Worm (Caenorhabditis elegans) whole organism, dauer: Measurements from ENCODE around the gene F17C11.12.

Experiments used
- unc-62 ChIP-seq: sonication (generic microtip); optimal IDR thresholded peaks from 2 replicates; lab custom pipeline; 2017; ENCODE audit warnings: missing biosample characterization, missing genetic modification reagents, missing genetic modification characterization

Gene F17C11.12

DNA sequence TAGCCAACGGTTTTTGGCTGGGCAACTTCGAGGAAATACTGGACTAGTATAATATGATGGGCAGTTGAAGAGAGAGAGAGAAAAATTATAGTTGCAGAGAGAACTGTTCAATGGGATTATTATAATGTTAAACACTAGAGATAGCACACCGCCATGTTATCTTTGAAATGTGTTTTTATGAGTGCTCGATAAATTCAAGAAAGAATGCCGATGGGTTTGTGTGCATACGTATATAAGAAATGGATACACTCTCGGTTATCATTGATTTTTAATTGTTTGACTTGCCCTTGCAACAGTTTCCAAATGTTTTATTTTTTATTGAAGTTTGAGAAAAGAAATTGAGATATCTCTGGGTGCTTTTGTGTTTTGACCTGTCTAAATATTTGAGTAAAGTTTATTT, at the start of gene F17C11.12:
Gene F17C11.12 (minus strand): TSS at position 240 of the 400 bp plus-strand sequence.
- TF ChIP-seq unc-62 = no peak

ce11 chrV:10981113-10981512, 44.4 kb upstream of the F17C11.12 start, which contains the start of gene fig-1:
fig-1 (minus strand) TSS chrV:10981213.
- no peak for TF ChIP-seq unc-62

DNA sequence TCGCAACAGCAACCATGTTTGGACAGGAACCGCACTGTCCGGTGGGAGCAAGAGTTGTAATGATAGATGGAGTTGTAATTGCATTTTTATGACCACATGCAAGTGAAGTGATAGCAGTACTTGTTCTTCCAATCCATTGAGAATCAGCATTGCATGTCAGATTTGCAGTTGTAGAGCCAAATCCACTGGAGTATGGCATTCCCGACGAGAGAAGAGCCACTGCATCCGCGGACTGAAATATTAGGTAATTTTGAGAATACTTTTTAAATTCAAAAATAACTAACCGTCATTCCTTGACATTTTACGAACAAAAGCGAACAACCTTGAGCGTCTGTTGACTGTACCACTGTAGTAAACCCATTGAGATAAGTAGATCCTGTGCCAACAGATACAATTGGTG, 38.4 kb upstream of the F17C11.12 start:
- TF ChIP-seq unc-62 = no peak

DNA sequence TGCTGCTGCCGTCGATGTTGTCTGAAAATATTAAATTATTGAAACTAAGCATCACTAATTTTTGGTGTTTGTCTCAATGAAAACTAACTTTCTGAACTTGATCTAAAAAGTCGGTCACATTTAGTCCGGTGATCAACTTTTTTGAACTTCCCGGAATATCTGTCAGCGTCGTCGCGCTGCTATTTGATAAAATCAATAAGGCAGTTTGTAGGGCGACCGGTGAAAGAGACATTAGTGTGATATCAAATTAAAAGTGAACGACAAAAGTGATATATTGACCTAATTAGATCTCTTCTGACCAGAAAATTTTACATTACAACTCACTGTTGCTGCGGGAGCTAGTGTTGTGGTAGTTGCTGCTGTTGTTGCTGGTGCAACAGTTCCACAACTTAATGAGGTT, 34.2 kb upstream of the F17C11.12 start:
- no peak for TF ChIP-seq unc-62

DNA sequence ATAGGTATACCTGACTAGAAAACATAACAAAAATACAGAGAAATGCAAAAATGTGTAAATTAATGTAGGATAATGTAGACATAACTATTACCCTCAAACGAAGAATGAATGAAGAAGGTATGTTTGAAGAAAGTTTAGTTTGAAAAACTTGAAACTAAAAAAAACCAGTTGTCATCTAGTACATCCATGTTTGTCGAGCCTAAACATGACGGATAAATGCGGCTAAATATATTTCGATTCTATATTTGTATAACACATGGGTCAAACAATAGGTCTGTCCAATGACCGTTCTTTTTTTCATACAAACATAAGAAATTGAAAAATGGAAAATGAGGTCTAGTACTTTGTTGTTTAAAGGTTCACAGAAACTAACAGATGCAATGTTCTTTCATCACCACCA, 33.4 kb upstream of the F17C11.12 start, which contains the start of gene F17C11.22:
Gene F17C11.22 (minus strand): TSS at position 101 of the 400 bp plus-strand sequence.
- TF ChIP-seq unc-62 = no peak

- TF ChIP-seq unc-62 = no peak
Observed at ce11 chrV:10967594-10968273, 31.0 kb upstream of the F17C11.12 start.

- no peak for TF ChIP-seq unc-62
Observed at ce11 chrV:10966874-10967273, 30.2 kb upstream of the F17C11.12 start.

- TF ChIP-seq unc-62 = no peak
Observed at ce11 chrV:10965501-10965900, 28.8 kb upstream of the F17C11.12 start, which contains the start of the genes ctf-4 and eef-1G. ctf-4 (minus strand) TSS chrV:10965539. eef-1G (plus strand) TSS chrV:10965719.

DNA sequence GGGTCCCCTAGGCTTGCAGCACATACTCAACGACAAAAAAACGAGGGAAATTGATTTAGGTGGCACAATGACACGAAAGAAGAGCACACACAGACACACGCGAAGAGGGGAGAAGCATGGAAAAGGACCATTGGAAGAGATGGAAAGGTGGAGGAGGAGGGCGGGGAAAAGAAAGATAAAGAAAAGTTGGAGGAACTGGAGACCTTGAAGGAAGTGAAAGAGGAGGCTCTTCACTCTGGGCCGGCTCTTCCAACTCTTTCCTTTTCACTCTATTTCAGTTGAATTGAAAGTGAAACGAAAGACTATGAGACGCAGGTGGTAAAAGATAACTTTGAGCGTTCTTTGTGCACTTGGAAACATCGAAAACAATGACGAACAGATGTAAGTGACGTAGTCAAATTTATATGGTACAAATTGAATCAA, 24.7 kb upstream of the F17C11.12 start:
- no peak for TF ChIP-seq unc-62

DNA sequence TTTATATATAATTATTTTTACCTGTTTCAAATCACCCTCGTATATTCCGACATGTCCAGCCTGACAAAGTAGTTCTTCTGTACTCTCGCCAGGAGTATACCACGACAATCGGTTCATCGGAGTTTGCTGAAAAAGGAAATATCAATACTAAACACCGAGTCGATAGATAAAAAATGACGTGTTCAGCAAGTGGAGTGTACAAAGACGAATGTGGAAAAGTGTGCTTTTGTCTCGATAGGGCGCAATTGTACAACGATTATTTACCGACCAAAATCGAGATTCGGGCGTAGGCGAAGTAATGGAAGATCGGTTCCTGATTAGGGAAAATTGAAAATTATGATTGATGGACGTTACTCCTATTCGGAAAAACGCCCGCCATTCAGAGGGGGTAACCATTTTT, 23.8 kb upstream of the F17C11.12 start, which contains the start of gene vps-36:
Gene vps-36 (minus strand): TSS at position 126 of the 400 bp plus-strand sequence.
- TF ChIP-seq unc-62 = no peak

DNA sequence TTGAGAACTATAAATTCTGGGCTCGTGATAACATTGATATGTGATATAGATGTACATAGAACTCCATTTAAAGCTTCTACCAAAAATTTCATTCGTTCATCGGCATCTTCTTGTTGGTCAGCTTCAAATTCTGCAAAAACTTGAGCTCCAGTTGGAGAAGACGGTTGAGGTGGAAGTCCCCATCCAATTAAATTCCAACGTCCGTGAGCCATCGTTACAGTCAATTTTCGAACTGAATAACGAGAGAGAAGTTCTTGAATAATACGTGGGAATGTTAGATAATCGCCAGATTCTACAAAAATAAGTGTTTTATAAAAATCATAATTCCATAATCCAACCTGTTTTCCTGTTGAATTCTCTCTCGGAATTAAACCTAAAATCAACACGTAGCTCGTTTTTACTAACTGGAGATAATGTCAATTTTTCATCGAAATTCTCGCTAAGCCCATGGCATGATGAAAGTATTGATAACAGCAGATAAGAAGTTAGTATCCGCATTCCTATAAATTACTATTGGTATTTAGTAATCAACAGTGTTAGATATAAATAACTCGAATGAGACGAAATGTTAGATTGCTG, 21.7 kb upstream of the F17C11.12 start, which contains the start of gene pigt-1:
Gene pigt-1 (minus strand): TSS at position 500 of the 579 bp plus-strand sequence.
- TF ChIP-seq unc-62 = no peak

- TF ChIP-seq unc-62 = no peak
Observed at ce11 chrV:10955681-10956476, 19.2 kb upstream of the F17C11.12 start, which contains the start of gene F17C11.13. F17C11.13 (plus strand) TSS chrV:10955923.

ce11 chrV:10954832-10955231, 18.1 kb upstream of the F17C11.12 start, which contains the start of gene F17C11.6:
F17C11.6 (plus strand) TSS chrV:10955121.
- TF ChIP-seq unc-62 = no peak

ce11 chrV:10954334-10954733, 17.6 kb upstream of the F17C11.12 start, which contains the start of gene clec-221:
clec-221 (minus strand) TSS chrV:10954434.
- TF ChIP-seq unc-62 = no peak

DNA sequence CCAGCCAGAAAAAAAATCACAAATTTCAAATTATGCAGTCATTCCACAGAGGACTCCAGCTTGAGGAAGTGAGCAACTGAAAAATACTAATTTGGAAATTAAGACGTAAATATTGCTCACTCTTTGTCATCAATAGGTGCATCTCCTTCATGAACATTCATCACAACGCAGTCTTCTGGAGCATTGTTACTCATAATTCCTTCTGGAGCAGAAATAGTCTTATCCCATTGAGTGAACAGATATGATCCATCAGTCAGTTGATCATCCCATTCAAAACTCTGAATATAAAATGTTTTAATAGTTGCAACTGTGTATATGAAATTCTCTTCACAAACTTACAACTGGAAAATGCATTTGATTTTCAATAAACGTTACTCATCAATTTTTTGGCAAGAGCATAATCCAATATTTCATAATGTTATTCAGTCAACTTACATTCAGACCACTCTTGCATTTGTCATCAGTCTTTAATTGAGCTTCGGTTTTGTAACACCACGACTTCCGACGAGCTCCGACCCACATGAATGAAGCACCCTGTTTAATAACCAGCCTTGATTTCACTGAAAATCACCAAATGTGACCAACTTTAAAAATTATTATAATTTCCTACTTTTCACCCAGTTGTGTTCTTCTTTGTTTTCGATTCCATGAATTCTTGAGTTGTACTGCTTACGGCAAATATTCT, 16.9 kb upstream of the F17C11.12 start:
- TF ChIP-seq unc-62 = no peak

DNA sequence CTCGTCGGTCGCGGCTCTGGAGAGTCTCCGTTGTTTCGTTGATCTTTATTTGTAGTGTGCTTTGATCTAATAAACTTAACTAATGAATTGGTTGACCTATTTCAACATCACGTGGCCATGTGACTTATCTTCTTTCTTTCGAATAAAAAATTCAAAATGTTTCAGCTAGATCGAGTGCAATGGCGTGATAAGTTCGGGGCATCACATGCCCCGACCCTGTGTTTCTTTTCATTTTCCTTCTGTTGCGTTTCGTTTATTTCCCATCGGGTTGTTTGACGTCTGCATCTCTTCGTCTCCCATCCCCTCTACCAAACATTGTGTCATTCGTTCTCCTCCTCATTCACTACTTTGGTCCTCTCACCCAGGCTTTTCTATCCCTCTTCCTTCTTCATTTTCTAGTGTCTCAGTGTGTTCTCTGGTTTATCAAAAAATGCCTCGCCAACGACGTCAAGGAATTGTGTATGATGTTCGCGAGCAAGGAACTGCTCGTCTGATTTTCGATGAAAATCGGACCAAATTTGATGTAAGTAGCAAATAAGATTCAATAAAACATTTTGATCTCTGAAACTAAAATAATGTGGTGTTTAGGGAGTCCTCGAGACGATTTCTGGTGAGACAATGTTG, 15.0 kb upstream of the F17C11.12 start, which contains the start of gene F17C11.4:
Gene F17C11.4 (plus strand): TSS at position 206 of the 624 bp plus-strand sequence.
- TF ChIP-seq unc-62 = no peak
